Worm (Caenorhabditis elegans): ENCODE measurements around the gene W08F4.7.
"Not testable (repeated sequence)": the region's sequence is repeated elsewhere in the genome, so short reads cannot be mapped to it uniquely, and the experiment has no call there.

Gene W08F4.7

ce11 chrII:612361-612760, 34.8 kb upstream of the W08F4.7 start, which contains the start of gene clec-118:
clec-118 (minus strand) TSS chrII:612461.
- not testable (repeated sequence) for TF ChIP-seq unc-62 (GFP tag; optimal IDR thresholded peaks at IDR 0.05); lin-13 (tag; optimal IDR thresholded peaks at IDR 0.05); nhr-2 (tag; optimal IDR thresholded peaks at IDR 0.05)

- TF ChIP-seq nhr-237 (tag; optimal IDR thresholded peaks at IDR 0.05) (no peak), sptf-1 (tag; optimal IDR thresholded peaks at IDR 0.05) (no peak), M03D4.4 (tag; optimal IDR thresholded peaks at IDR 0.05) (no peak), lsy-2 (tag; optimal IDR thresholded peaks at IDR 0.05) (no peak), flh-1 (GFP tag; optimal IDR thresholded peaks at IDR 0.05) (no peak), mab-5 (tag; optimal IDR thresholded peaks at IDR 0.05) (no peak), nhr-12 (tag; optimal IDR thresholded peaks at IDR 0.05) (no peak), drap-1 (GFP tag; optimal IDR thresholded peaks at IDR 0.05) (no peak)
These were observed 31.2 kb upstream of the W08F4.7 start, which contains the start of gene W04H10.1 for ce11 chrII:608757-609156. W04H10.1 (plus strand) TSS chrII:609057.

ce11 chrII:608341-608740, 30.8 kb upstream of the W08F4.7 start, which contains the start of gene W04H10.6:
W04H10.6 (minus strand) TSS chrII:608441.
- TF ChIP-seq lsy-2 (tag; optimal IDR thresholded peaks at IDR 0.05) (no peak), elt-3 (tag; optimal IDR thresholded peaks at IDR 0.05) (no peak), nhr-28 (tag; optimal IDR thresholded peaks at IDR 0.05) (no peak), nhr-237 (tag; optimal IDR thresholded peaks at IDR 0.05) (no peak), nhr-76 (tag; optimal IDR thresholded peaks at IDR 0.05) (no peak), ces-1 (GFP tag; optimal IDR thresholded peaks at IDR 0.05) (no peak), pha-4 (tag; optimal IDR thresholded peaks at IDR 0.05) (no peak), sem-2 (GFP tag; optimal IDR thresholded peaks at IDR 0.05) (no peak), blmp-1 (tag; optimal IDR thresholded peaks at IDR 0.05) (no peak), mab-5 (tag; optimal IDR thresholded peaks at IDR 0.05) (no peak), lin-13 (tag; optimal IDR thresholded peaks at IDR 0.05) (no peak), sptf-1 (tag; optimal IDR thresholded peaks at IDR 0.05) (no peak), nhr-12 (tag; optimal IDR thresholded peaks at IDR 0.05) (no peak), bed-3 (GFP tag; optimal IDR thresholded peaks at IDR 0.05) (no peak), ham-2 (GFP tag; optimal IDR thresholded peaks at IDR 0.05) (no peak), unc-120 (tag; optimal IDR thresholded peaks at IDR 0.05; ENCODE audit: poor library complexity, severe bottlenecking) (no peak), ceh-39 (tag; optimal IDR thresholded peaks at IDR 0.05) (no peak), ztf-11 (tag; optimal IDR thresholded peaks at IDR 0.05) (no peak)

ce11 chrII:606033-606432, 28.5 kb upstream of the W08F4.7 start, which contains the start of gene W04H10.5:
W04H10.5 (plus strand) TSS chrII:606333.
- TF ChIP-seq nhr-28 (tag; optimal IDR thresholded peaks at IDR 0.05): no peak
- TF ChIP-seq tbx-8 (GFP tag; optimal IDR thresholded peaks at IDR 0.05): no peak
- TF ChIP-seq hlh-1 (tag; optimal IDR thresholded peaks at IDR 0.05): peak; percentile 66
- TF ChIP-seq blmp-1 (tag; optimal IDR thresholded peaks at IDR 0.05): no peak
- TF ChIP-seq ham-2 (GFP tag; optimal IDR thresholded peaks at IDR 0.05): no peak
- no peak for TF ChIP-seq ztf-11 (tag; optimal IDR thresholded peaks at IDR 0.05)
- TF ChIP-seq cnd-1 (tag; optimal IDR thresholded peaks at IDR 0.05): no peak

- TF ChIP-seq hlh-1 (tag; optimal IDR thresholded peaks at IDR 0.05) (no peak), nhr-2 (tag; optimal IDR thresholded peaks at IDR 0.05) (no peak), flh-1 (GFP tag; optimal IDR thresholded peaks at IDR 0.05) (no peak), ham-2 (GFP tag; optimal IDR thresholded peaks at IDR 0.05) (no peak), bed-3 (GFP tag; optimal IDR thresholded peaks at IDR 0.05) (no peak), lsy-2 (tag; optimal IDR thresholded peaks at IDR 0.05) (no peak), sem-2 (GFP tag; optimal IDR thresholded peaks at IDR 0.05) (no peak), pha-4 (tag; optimal IDR thresholded peaks at IDR 0.05) (no peak), unc-120 (tag; optimal IDR thresholded peaks at IDR 0.05; ENCODE audit: poor library complexity, severe bottlenecking) (no peak), nhr-12 (tag; optimal IDR thresholded peaks at IDR 0.05) (no peak), M03D4.4 (tag; optimal IDR thresholded peaks at IDR 0.05) (no peak), mab-5 (tag; optimal IDR thresholded peaks at IDR 0.05) (no peak), cnd-1 (tag; optimal IDR thresholded peaks at IDR 0.05) (no peak), ceh-39 (tag; optimal IDR thresholded peaks at IDR 0.05) (no peak)
These were observed 27.7 kb upstream of the W08F4.7 start, which contains the start of gene W04H10.2 for ce11 chrII:605267-605666. W04H10.2 (plus strand) TSS chrII:605567.

- no peak for TF ChIP-seq sem-2 (GFP tag; optimal IDR thresholded peaks at IDR 0.05)
- peak; percentile 95 for TF ChIP-seq unc-62 (GFP tag; optimal IDR thresholded peaks at IDR 0.05)
- TF ChIP-seq ceh-43 (GFP tag; optimal IDR thresholded peaks at IDR 0.05): no peak
- TF ChIP-seq mab-5 (tag; optimal IDR thresholded peaks at IDR 0.05): peak; percentile 79
- no peak for TF ChIP-seq unc-39 (tag; optimal IDR thresholded peaks at IDR 0.05)
- no peak for TF ChIP-seq bed-3 (GFP tag; optimal IDR thresholded peaks at IDR 0.05)
- no peak for TF ChIP-seq ceh-83 (GFP tag; optimal IDR thresholded peaks at IDR 0.05)
- TF ChIP-seq lsy-2 (tag; optimal IDR thresholded peaks at IDR 0.05): peak; percentile 1
- TF ChIP-seq ces-1 (GFP tag; optimal IDR thresholded peaks at IDR 0.05): peak; percentile 76
- TF ChIP-seq unc-120 (tag; optimal IDR thresholded peaks at IDR 0.05; ENCODE audit: poor library complexity, severe bottlenecking): peak; percentile 3
- TF ChIP-seq ceh-39 (tag; optimal IDR thresholded peaks at IDR 0.05): no peak
- TF ChIP-seq hlh-1 (tag; optimal IDR thresholded peaks at IDR 0.05): peak; percentile 90
- no peak for TF ChIP-seq flh-1 (GFP tag; optimal IDR thresholded peaks at IDR 0.05)
- TF ChIP-seq nhr-12 (tag; optimal IDR thresholded peaks at IDR 0.05): no peak
- no peak for TF ChIP-seq blmp-1 (tag; optimal IDR thresholded peaks at IDR 0.05)
- TF ChIP-seq ham-2 (GFP tag; optimal IDR thresholded peaks at IDR 0.05): no peak
These were observed 25.4 kb upstream of the W08F4.7 start for ce11 chrII:602969-603368.
